Fruit fly (Drosophila melanogaster): ENCODE measurements around the gene trh.

trh gene

DNA sequence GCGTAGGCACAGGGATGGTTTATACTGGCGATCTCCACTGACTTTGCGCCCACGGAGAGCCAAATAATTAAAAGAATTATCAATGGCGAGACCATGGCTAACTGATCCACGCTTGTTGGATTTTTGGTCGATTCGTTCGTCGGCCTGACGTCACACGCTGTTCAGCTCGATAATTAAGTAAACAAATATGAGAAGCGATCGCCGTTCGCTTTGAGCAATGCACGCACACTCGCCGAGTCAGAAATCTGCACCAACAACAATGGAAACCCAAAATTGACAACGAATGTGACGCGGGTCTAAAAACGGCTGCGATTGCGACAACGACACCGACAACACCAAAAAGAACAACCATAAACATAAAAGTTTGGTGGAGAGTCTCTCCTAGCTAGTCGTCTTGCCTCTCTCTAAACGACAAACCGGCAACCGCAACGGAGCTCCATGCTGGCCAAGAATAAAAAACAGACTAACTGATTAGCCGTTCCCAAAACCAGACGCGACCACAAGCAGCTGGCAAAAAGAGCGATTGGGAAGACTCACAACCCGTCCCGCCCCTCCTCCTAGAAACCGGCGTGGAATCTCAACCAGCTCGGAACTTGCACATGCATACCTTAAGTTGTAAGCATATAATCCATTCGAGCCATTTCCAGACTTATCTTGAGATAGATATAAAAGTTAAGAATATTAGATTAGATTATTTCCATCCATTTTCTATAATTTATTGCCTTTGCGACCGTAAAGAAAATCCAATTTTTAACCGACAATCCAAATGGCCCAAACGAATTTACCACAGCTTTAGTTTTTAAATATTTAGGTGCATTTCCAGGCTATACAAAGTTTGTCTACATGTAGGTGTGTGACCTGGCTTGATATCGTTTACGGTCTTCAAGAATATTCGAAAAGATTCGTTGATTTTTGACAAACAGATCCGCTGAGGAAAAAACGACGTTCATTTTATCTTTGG is 60.3 kb downstream of the trh start, which contains the start of gene mthl9:
mthl9 (minus strand) TSS at position 468 of the 961 bp plus-strand sequence.
- TF ChIP-seq ss (GFP tag; optimal IDR thresholded peaks at IDR 0.05) (no peak), CG6854 (GFP tag; optimal IDR thresholded peaks at IDR 0.05) (peak; percentile 56), CG10669 (GFP tag; optimal IDR thresholded peaks at IDR 0.05) (peak; percentile 82), CG8319 (GFP tag; optimal IDR thresholded peaks at IDR 0.05) (no peak), Lpt (GFP tag; optimal IDR thresholded peaks at IDR 0.05) (peak; percentile 9), CG8119 (GFP tag; IDR thresholded peaks at IDR 0.05) (no peak), CG15336 (GFP tag; IDR thresholded peaks at IDR 0.05) (peak; percentile 39; the same call in 1 of the 2 replicates), Eip78C (GFP tag) (peak; percentile 21), CG11294 (GFP tag; IDR thresholded peaks at IDR 0.05) (no peak), esn (GFP tag; optimal IDR thresholded peaks at IDR 0.05) (peak; percentile 23)

DNA sequence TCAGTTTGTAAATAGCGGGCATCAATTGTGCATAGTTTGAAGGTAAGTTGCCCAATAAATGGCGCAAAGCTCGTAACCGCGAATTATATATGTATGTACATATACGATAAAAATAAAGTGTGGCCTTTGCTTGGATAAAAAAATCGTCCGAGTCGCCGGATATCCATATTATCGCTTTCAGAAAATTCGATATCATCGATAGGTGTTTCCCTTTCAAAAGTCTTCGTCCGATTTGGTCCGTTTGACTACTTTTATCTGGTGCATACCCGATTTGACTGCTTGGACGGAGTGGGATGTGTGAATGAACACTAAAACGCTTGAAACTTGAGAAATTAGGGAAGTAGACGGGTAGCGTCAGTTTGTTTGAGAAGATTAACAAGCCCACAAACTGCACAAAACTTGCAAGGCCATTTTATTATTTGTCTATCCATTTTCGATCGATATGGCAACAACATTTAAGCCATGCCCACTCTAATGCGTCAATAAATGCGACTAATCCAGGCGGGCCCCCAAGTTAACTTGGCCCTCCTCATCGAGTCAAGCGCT is 63.2 kb downstream of the trh start:
- TF ChIP-seq Eip78C (GFP tag) (peak; percentile 75), CG8632 (GFP tag; optimal IDR thresholded peaks at IDR 0.05) (no peak), esn (GFP tag; optimal IDR thresholded peaks at IDR 0.05) (peak; percentile 5)

- TF ChIP-seq CG1621 (tag; optimal IDR thresholded peaks at IDR 0.05): no peak
- TF ChIP-seq CG6792 (GFP tag; optimal IDR thresholded peaks at IDR 0.05): no peak
- TF ChIP-seq Gug (GFP tag; IDR thresholded peaks at IDR 0.05): no peak
- no peak for TF ChIP-seq Blimp-1 (GFP tag; optimal IDR thresholded peaks at IDR 0.05)
- no peak for TF ChIP-seq net (GFP tag; optimal IDR thresholded peaks at IDR 0.05)
Measured at dm6 chr3L:327833-328232, 64.6 kb downstream of the trh start, which contains the start of the genes Atac3 and Ptpmeg. Atac3 (minus strand) TSS chr3L:327992. Ptpmeg (plus strand) TSS chr3L:328097.

- TF ChIP-seq CG3032 (tag; optimal IDR thresholded peaks at IDR 0.05) (peak; percentile 7), Eip78C (GFP tag) (peak; percentile 60), fd85E (GFP tag; optimal IDR thresholded peaks at IDR 0.05) (no peak), CG7368 (GFP tag; optimal IDR thresholded peaks at IDR 0.05) (no peak)
Measured at dm6 chr3L:324486-324885, 67.9 kb downstream of the trh start, which contains the start of gene CG32344. CG32344 (minus strand) TSS chr3L:324720.

- TF ChIP-seq Sox15 (GFP tag; optimal IDR thresholded peaks at IDR 0.05) (no peak), Eip78C (GFP tag) (no peak), esn (GFP tag; optimal IDR thresholded peaks at IDR 0.05) (no peak), CG11294 (GFP tag; IDR thresholded peaks at IDR 0.05) (no peak), CG15336 (GFP tag; IDR thresholded peaks at IDR 0.05) (no peak), Hr39 (GFP tag; optimal IDR thresholded peaks at IDR 0.05) (no peak), CG1621 (tag; optimal IDR thresholded peaks at IDR 0.05) (no peak), CG10669 (GFP tag; optimal IDR thresholded peaks at IDR 0.05) (no peak), Hr38 (GFP tag; optimal IDR thresholded peaks at IDR 0.05) (no peak), CG6163 (GFP tag; IDR thresholded peaks at IDR 0.05) (no peak), CG8632 (GFP tag; optimal IDR thresholded peaks at IDR 0.05) (no peak), Hr4 (GFP tag; optimal IDR thresholded peaks at IDR 0.05) (no peak), Gug (GFP tag; IDR thresholded peaks at IDR 0.05) (no peak), CG6854 (GFP tag; optimal IDR thresholded peaks at IDR 0.05) (no peak), Sox102F (GFP tag; optimal IDR thresholded peaks at IDR 0.05) (no peak), Blimp-1 (GFP tag; optimal IDR thresholded peaks at IDR 0.05) (no peak), pdm3 (GFP tag; optimal IDR thresholded peaks at IDR 0.05) (no peak)
Measured at dm6 chr3L:321495-321894, 70.9 kb downstream of the trh start.

- no peak for TF ChIP-seq CG32006 (GFP tag; optimal IDR thresholded peaks at IDR 0.05)
- TF ChIP-seq Eip75B (GFP tag; optimal IDR thresholded peaks at IDR 0.05): no peak
- no peak for TF ChIP-seq salr (GFP tag; optimal IDR thresholded peaks at IDR 0.05)
- TF ChIP-seq CG31627 (GFP tag; optimal IDR thresholded peaks at IDR 0.05): no peak
- TF ChIP-seq spab (GFP tag; optimal IDR thresholded peaks at IDR 0.05): no peak
- no peak for TF ChIP-seq Hr4 (GFP tag; optimal IDR thresholded peaks at IDR 0.05)
- no peak for TF ChIP-seq Ets96B (tag; optimal IDR thresholded peaks at IDR 0.05)
- TF ChIP-seq lz (GFP tag; optimal IDR thresholded peaks at IDR 0.05): no peak
Measured at dm6 chr3L:320798-321197, 71.6 kb downstream of the trh start.

Measured in whole organism, prepupa.